Worm (Caenorhabditis elegans) whole organism, early embryonic: ENCODE data around the gene Y38H6C.23.
"Not testable (repeated sequence)": the region's sequence is repeated elsewhere in the genome, so short reads cannot be mapped to it uniquely, and the experiment has no call there.

Experiments
- B0310.2 ChIP-seq: sonication (generic microtip); optimal IDR thresholded peaks from 2 replicates; lab custom pipeline; 2016; ENCODE audit warnings: mild to moderate bottlenecking, missing genetic modification characterization, missing compliant biosample characterization
- F13C5.2 ChIP-seq: sonication (generic microtip); optimal IDR thresholded peaks from 2 replicates; lab custom pipeline; 2017; ENCODE audit warnings: mild to moderate bottlenecking, missing genetic modification characterization, inconsistent platforms, missing compliant biosample characterization
- aly-1 ChIP-seq: sonication (generic microtip); optimal IDR thresholded peaks from 2 replicates; lab custom pipeline; 2016; ENCODE audit warnings: missing genetic modification characterization, missing compliant biosample characterization
- ama-1 ChIP-seq: fragments of 150-350 bp; optimal IDR thresholded peaks from 2 replicates; lab custom pipeline; 2014
- ceh-13 ChIP-seq: fragments of 200-800 bp; sonication (Bioruptor generic); optimal IDR thresholded peaks from 2 replicates; lab custom pipeline; 2018; ENCODE audit warnings: mild to moderate bottlenecking, missing genetic modification characterization, missing compliant biosample characterization
- ceh-36 ChIP-seq: sonication (generic microtip); optimal IDR thresholded peaks from 2 replicates; lab custom pipeline; 2016; ENCODE audit warnings: missing genetic modification characterization, inconsistent platforms, missing compliant biosample characterization
- ets-7 ChIP-seq: sonication (generic microtip); optimal IDR thresholded peaks from 2 replicates; lab custom pipeline; 2016; ENCODE audit warnings: missing genotype, missing genetic modification characterization, missing compliant biosample characterization
- flt-1 ChIP-seq: fragments of 200-800 bp; sonication (Bioruptor generic); IDR thresholded peaks from 2 replicates; pipeline ENCODE4 v1.3.6; 2022; ENCODE audit warnings: missing genetic modification characterization, missing compliant biosample characterization
- hmbx-1 ChIP-seq: sonication (generic microtip); optimal IDR thresholded peaks from 2 replicates; lab custom pipeline; 2016; ENCODE audit warnings: mild to moderate bottlenecking, missing genetic modification characterization, missing compliant biosample characterization
- hmg-4 ChIP-seq: fragments of 200-800 bp; sonication (Bioruptor generic); optimal IDR thresholded peaks from 2 replicates; lab custom pipeline; 2018; ENCODE audit warnings: mild to moderate bottlenecking, missing genetic modification characterization, missing compliant biosample characterization
- hnd-1 ChIP-seq: sonication (generic microtip); optimal IDR thresholded peaks from 2 replicates; lab custom pipeline; 2016; ENCODE audit warnings: missing genetic modification characterization, missing compliant biosample characterization
- pes-1 ChIP-seq: fragments of 200-800 bp; sonication (Bioruptor generic); IDR thresholded peaks from 2 replicates; pipeline ENCODE4 v1.3.6; 2022; ENCODE audit warnings: missing genetic modification reagents, missing genetic modification characterization, missing compliant biosample characterization
- scrt-1 ChIP-seq: fragments of 200-800 bp; sonication (Bioruptor generic); IDR thresholded peaks from 2 replicates; pipeline ENCODE4 v1.3.6; 2022; ENCODE audit warnings: missing genetic modification characterization, missing compliant biosample characterization
- sea-1 ChIP-seq: fragments of 200-800 bp; sonication (Bioruptor generic); conservative IDR thresholded peaks from 2 replicates; pipeline ENCODE4 v1.3.6; 2022; ENCODE audit warnings: missing genetic modification characterization, missing compliant biosample characterization
- tbx-11 ChIP-seq: fragments of 200-800 bp; sonication (Bioruptor generic); IDR thresholded peaks from 2 replicates; pipeline ENCODE4 v1.3.6; 2022; ENCODE audit warnings: missing genetic modification characterization, missing compliant biosample characterization
- tbx-37 ChIP-seq: fragments of 200-800 bp; sonication (Bioruptor generic); conservative IDR thresholded peaks from 2 replicates; pipeline ENCODE4 v1.3.6; 2022; ENCODE audit warnings: missing genetic modification reagents, missing genetic modification characterization, missing compliant biosample characterization
- tra-4 ChIP-seq: sonication (generic microtip); optimal IDR thresholded peaks from 2 replicates; lab custom pipeline; 2017; ENCODE audit warnings: missing genetic modification characterization, missing compliant biosample characterization

Y38H6C.23 gene

DNA sequence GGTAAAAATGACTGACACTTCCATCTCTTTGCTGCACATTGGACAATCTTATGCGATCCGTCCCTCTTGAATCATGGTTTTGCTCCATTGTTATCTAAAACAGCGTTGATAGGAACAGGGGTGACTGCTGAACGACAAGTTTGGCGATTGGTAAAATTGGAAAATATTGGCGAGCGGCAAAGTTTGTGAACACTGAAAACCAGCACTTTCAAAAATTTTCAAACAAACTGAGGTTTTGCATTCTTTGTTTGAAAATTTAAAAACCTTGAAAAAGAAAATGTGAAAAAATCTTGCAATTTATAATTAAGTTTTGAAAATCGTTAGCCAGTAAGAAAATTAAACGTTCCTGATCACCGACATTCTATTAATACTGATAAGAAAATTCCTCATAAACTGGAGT lies 10.3 kb upstream of the Y38H6C.23 start, which contains the start of gene F26F2.3:
TSS of gene F26F2.3 (minus strand) at position 101 of the 400 bp plus-strand sequence.
- TF ChIP-seq flt-1 (GFP tag; lab: Robert Waterston, UW) (no peak), B0310.2 (tag; lab: Kevin White, UChicago) (no peak), scrt-1 (GFP tag; lab: Robert Waterston, UW) (no peak), sea-1 (GFP tag; lab: Robert Waterston, UW) (no peak), ets-7 (no peak), tbx-11 (GFP tag; lab: Robert Waterston, UW) (no peak), ceh-36 (tag; lab: Kevin White, UChicago) (no peak), hmg-4 (no peak), tbx-37 (GFP tag; lab: Robert Waterston, UW) (no peak), tra-4 (no peak), ceh-13 (GFP tag; lab: Kevin White, UChicago) (no peak), aly-1 (tag; lab: Kevin White, UChicago) (no peak)

DNA sequence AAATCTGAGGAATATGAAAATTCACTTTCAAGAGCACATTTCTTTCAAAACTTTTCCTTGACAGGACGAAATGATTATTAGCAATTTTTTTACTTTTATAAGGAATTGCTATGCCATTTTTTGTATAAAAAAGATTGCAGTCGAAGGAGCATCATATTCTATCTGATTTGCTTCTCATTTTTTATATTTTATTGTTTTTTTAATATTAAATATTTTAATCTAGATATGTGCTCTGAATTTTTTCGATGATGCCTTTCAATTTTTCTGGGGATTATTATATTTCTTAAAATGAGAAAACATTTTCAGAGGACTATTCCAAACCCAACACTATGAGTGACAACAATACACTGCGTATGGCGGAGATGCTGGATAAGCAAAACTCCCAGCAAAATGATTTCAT lies 7.9 kb upstream of the Y38H6C.23 start, which contains the start of gene F26F2.13:
TSS of gene F26F2.13 (plus strand) at position 301 of the 400 bp plus-strand sequence.
- not testable (repeated sequence) for TF ChIP-seq aly-1 (tag; lab: Kevin White, UChicago); sea-1 (GFP tag; lab: Robert Waterston, UW); scrt-1 (GFP tag; lab: Robert Waterston, UW)

DNA sequence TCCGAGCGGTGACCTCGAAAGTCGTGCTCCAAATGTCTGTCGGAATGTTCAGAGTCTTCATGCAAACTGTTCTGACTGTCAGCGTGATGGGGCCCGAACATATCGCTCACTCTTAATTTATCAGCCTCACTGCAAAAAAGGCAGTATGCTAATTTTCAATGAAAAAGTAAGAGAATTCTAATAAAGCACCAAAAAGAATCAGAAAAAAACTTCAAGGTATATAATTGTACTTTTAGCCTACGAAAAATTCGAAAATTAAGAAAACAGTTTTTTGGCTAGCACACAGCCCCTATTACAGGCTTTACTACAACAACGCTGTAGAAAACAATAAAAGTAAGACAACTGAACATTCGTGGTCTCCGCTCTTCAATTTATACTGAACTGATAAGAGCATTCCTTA lies 5.6 kb upstream of the Y38H6C.23 start, which contains the start of gene F26F2.1:
TSS of gene F26F2.1 (minus strand) at position 101 of the 400 bp plus-strand sequence.
- TF ChIP-seq ceh-36 (tag; lab: Kevin White, UChicago), result no peak
- TF ChIP-seq flt-1 (GFP tag; lab: Robert Waterston, UW), result no peak
- TF ChIP-seq pes-1, result no peak
- TF ChIP-seq tra-4, result no peak
- no peak for TF ChIP-seq B0310.2 (tag; lab: Kevin White, UChicago)
- no peak for TF ChIP-seq hmbx-1 (tag; lab: Kevin White, UChicago)
- TF ChIP-seq scrt-1 (GFP tag; lab: Robert Waterston, UW), result no peak
- no peak for TF ChIP-seq hnd-1 (tag; lab: Kevin White, UChicago)
- TF ChIP-seq sea-1 (GFP tag; lab: Robert Waterston, UW), result no peak
- TF ChIP-seq aly-1 (tag; lab: Kevin White, UChicago), result no peak
- no peak for TF ChIP-seq ceh-13 (GFP tag; lab: Kevin White, UChicago)

DNA sequence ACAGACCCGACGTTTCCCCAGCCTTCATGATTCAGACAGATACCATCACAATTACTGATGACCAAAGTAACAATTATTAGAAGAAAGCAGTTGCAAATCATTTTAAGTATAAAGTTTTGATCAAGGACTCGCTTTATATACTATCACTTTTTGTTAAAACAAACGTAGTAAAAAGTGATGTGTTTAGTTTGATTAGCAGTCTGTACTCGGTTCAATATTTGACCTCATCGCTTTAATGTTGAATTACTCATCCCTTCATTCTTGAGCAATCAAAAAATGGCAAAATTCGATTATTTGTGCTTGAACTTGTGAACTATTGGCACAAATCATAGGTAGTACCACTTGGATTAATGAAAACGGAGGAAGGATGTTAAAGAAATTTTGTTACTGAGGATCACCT lies 2.1 kb upstream of the Y38H6C.23 start, which contains the start of gene abf-4:
TSS of gene abf-4 (minus strand) at position 101 of the 400 bp plus-strand sequence.
- no peak for TF ChIP-seq tbx-37 (GFP tag; lab: Robert Waterston, UW)
- no peak for TF ChIP-seq tra-4
- TF ChIP-seq tbx-11 (GFP tag; lab: Robert Waterston, UW), result no peak
- no peak for TF ChIP-seq sea-1 (GFP tag; lab: Robert Waterston, UW)
- TF ChIP-seq ceh-36 (tag; lab: Kevin White, UChicago), result no peak
- no peak for TF ChIP-seq ceh-13 (GFP tag; lab: Kevin White, UChicago)
- no peak for TF ChIP-seq ama-1 (lab: Kevin White, UChicago)
- no peak for TF ChIP-seq hmg-4
- no peak for TF ChIP-seq B0310.2 (tag; lab: Kevin White, UChicago)
- TF ChIP-seq scrt-1 (GFP tag; lab: Robert Waterston, UW), result no peak
- no peak for TF ChIP-seq pes-1
- no peak for TF ChIP-seq aly-1 (tag; lab: Kevin White, UChicago)
- no peak for TF ChIP-seq hmbx-1 (tag; lab: Kevin White, UChicago)
- no peak for TF ChIP-seq F13C5.2 (tag; lab: Kevin White, UChicago)
- TF ChIP-seq hnd-1 (tag; lab: Kevin White, UChicago), result no peak

DNA sequence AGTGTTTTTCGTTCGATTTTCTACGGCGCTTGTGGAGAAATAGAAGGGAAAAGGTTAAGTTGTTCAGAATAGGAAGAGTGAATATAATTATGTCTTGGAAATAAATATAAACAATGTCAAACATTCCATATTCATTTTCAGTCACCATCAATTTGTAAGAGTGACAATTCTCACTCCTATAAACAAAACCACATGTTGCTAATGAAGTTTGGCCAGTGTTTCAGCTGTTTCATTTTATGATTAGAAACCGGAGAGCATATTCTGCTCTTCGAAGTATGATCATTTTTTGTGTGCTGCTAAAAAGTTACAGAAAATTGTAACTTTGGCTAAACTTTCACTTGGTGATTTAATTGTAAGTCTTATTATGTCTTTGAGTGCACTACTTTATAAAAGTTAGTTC lies 1.0 kb downstream of the Y38H6C.23 start, which contains the start of gene Y38H6C.21:
TSS of gene Y38H6C.21 (minus strand) at position 148 of the 400 bp plus-strand sequence.
- TF ChIP-seq sea-1 (GFP tag; lab: Robert Waterston, UW), result no peak
- TF ChIP-seq B0310.2 (tag; lab: Kevin White, UChicago), result no peak
- no peak for TF ChIP-seq tbx-11 (GFP tag; lab: Robert Waterston, UW)
- TF ChIP-seq ama-1 (lab: Kevin White, UChicago), result no peak
- TF ChIP-seq tra-4, result no peak
- TF ChIP-seq ets-7, result no peak
- TF ChIP-seq flt-1 (GFP tag; lab: Robert Waterston, UW), result no peak
- no peak for TF ChIP-seq ceh-36 (tag; lab: Kevin White, UChicago)
- TF ChIP-seq hmbx-1 (tag; lab: Kevin White, UChicago), result no peak
- no peak for TF ChIP-seq pes-1
- TF ChIP-seq hnd-1 (tag; lab: Kevin White, UChicago), result no peak
- TF ChIP-seq F13C5.2 (tag; lab: Kevin White, UChicago), result no peak
- no peak for TF ChIP-seq tbx-37 (GFP tag; lab: Robert Waterston, UW)
- no peak for TF ChIP-seq ceh-13 (GFP tag; lab: Kevin White, UChicago)
- TF ChIP-seq hmg-4, result no peak

DNA sequence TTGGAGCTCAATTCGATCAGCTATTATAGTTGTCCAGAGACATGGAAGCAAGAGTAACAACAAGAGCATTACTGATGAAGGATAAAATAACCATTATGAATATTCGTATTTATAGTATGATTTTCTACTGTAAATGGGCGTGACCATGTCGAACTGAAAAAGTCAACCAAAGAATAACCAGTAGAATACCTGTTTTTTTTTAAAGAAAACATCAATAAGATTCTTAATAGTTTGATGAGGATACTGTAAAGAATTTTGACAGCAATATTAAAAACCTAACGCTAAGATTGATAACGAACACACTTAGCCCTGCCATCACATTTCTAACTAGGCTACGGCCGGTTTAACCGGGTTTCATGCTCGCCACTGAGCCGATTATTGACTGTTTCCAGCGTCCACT lies 3.2 kb downstream of the Y38H6C.23 start, which contains the start of gene vmo-1:
TSS of gene vmo-1 (minus strand) at position 101 of the 400 bp plus-strand sequence.
- no peak for TF ChIP-seq B0310.2 (tag; lab: Kevin White, UChicago)
- no peak for TF ChIP-seq tbx-11 (GFP tag; lab: Robert Waterston, UW)
- no peak for TF ChIP-seq tra-4
- TF ChIP-seq hmg-4, result no peak
- TF ChIP-seq ceh-36 (tag; lab: Kevin White, UChicago), result no peak
- TF ChIP-seq hnd-1 (tag; lab: Kevin White, UChicago), result no peak
- TF ChIP-seq ceh-13 (GFP tag; lab: Kevin White, UChicago), result no peak
- TF ChIP-seq sea-1 (GFP tag; lab: Robert Waterston, UW), result no peak
- no peak for TF ChIP-seq F13C5.2 (tag; lab: Kevin White, UChicago)
- no peak for TF ChIP-seq pes-1

DNA sequence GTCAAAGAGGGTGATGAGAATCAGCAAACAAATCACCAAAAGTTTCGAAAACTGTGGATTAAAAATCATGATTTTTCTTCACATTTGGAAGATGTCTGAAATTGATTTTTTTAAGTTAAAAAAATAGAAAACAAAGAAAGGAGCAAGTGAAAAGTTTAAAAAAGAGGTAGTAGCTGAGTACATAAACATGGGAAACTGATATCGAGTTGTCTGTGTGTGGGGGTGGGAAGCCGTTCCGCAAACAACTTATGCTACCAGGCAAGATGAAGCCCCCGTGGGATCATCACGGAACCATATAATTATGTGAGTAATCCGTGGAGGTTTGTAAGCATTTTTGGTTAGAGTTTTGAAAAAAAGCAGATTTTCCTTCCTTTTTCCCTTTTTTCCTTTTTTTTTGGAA lies 5.1 kb downstream of the Y38H6C.23 start, which contains the start of gene Y38H6C.20:
TSS of gene Y38H6C.20 (minus strand) at position 101 of the 400 bp plus-strand sequence.
- TF ChIP-seq flt-1 (GFP tag; lab: Robert Waterston, UW), result no peak
- no peak for TF ChIP-seq ama-1 (lab: Kevin White, UChicago)
